Fruit fly (Drosophila melanogaster) whole organism, pupa: ENCODE measurements around the gene CG16903.
A peak's percentile ranks its signal among the peaks of the same experiment; 100 is the strongest.

Experiments
- CG10348 ChIP-seq: fragments of 200-800 bp; sonication (Bioruptor generic); IDR thresholded peaks from 2 replicates; pipeline ENCODE4 v1.3.6; 2022; ENCODE audit warnings: missing biosample characterization, missing genetic modification characterization
- CG12605 ChIP-seq: fragments of 200-800 bp; sonication (Bioruptor generic); IDR thresholded peaks from 2 replicates; pipeline ENCODE4 v1.3.6; 2022; ENCODE audit warnings: missing biosample characterization, missing genetic modification characterization
- CG13204 ChIP-seq: fragments of 200-800 bp; sonication (Bioruptor generic); optimal IDR thresholded peaks from 2 replicates; lab custom pipeline; 2018; ENCODE audit warnings: missing biosample characterization, mild to moderate bottlenecking, missing genetic modification characterization, moderate library complexity
- CG14655 ChIP-seq: fragments of 200-800 bp; sonication (Bioruptor generic); optimal IDR thresholded peaks from 3 replicates; lab custom pipeline; 2017; ENCODE audit warnings: mild to moderate bottlenecking, missing biosample characterization, missing genetic modification reagents, missing genetic modification characterization
- CG15710 ChIP-seq: fragments of 200-800 bp; sonication (Bioruptor generic); optimal IDR thresholded peaks from 2 replicates; lab custom pipeline; 2018; ENCODE audit warnings: missing biosample characterization, mild to moderate bottlenecking, missing genetic modification characterization, moderate library complexity
- CG17806 ChIP-seq: fragments of 200-800 bp; sonication (Bioruptor generic); optimal IDR thresholded peaks from 2 replicates; lab custom pipeline; 2018; ENCODE audit warnings: missing biosample characterization, mild to moderate bottlenecking, missing genetic modification characterization, moderate library complexity
- CG32121 ChIP-seq: fragments of 200-800 bp; sonication (Bioruptor generic); IDR thresholded peaks from 2 replicates; pipeline ENCODE4 v1.3.6; 2022; ENCODE audit warnings: missing biosample characterization, missing genetic modification characterization
- CG34367 ChIP-seq: fragments of 200-800 bp; sonication (Bioruptor generic); optimal IDR thresholded peaks from 2 replicates; lab custom pipeline; 2018; ENCODE audit warnings: missing biosample characterization, mild to moderate bottlenecking, missing genetic modification characterization
- CG4496 ChIP-seq: fragments of 200-800 bp; sonication (Bioruptor generic); IDR thresholded peaks from 3 replicates; pipeline ENCODE4 v1.3.6; 2022; ENCODE audit warnings: missing biosample characterization, missing genetic modification characterization
- CG8159 ChIP-seq: fragments of 200-800 bp; sonication (Bioruptor generic); optimal IDR thresholded peaks from 3 replicates; lab custom pipeline; 2018; ENCODE audit warnings: missing biosample characterization, mild to moderate bottlenecking, missing genetic modification characterization, moderate library complexity
- CG8301 ChIP-seq: fragments of 200-800 bp; sonication (Bioruptor generic); optimal IDR thresholded peaks from 2 replicates; lab custom pipeline; 2018; ENCODE audit warnings: missing biosample characterization, mild to moderate bottlenecking, missing genetic modification characterization
- CG9948 ChIP-seq: fragments of 200-800 bp; sonication (Bioruptor generic); optimal IDR thresholded peaks from 2 replicates; lab custom pipeline; 2018; ENCODE audit warnings: missing biosample characterization, mild to moderate bottlenecking, missing genetic modification characterization, moderate library complexity
- D1 ChIP-seq: fragments of 200-800 bp; sonication (Bioruptor generic); optimal IDR thresholded peaks from 2 replicates; lab custom pipeline; 2018; ENCODE audit warnings: missing biosample characterization, mild to moderate bottlenecking, missing genetic modification characterization, moderate library complexity
- EcR ChIP-seq: fragments of 200-800 bp; sonication (Bioruptor generic); optimal IDR thresholded peaks from 3 replicates; lab custom pipeline; 2019; ENCODE audit warnings: missing biosample characterization, missing genetic modification characterization, mild to moderate bottlenecking, moderate library complexity, missing genetic modification reagents
- Ets98B ChIP-seq: fragments of 200-800 bp; sonication (Bioruptor generic); IDR thresholded peaks from 2 replicates; pipeline ENCODE4 v1.3.6; 2022; ENCODE audit warnings: missing biosample characterization, missing genetic modification characterization
- Pif1A ChIP-seq: fragments of 200-800 bp; sonication (Bioruptor generic); optimal IDR thresholded peaks from 3 replicates; lab custom pipeline; 2016; ENCODE audit warnings: missing biosample characterization, missing genetic modification characterization
- Pif1B ChIP-seq: fragments of 200-800 bp; sonication (Bioruptor generic); optimal IDR thresholded peaks from 3 replicates; lab custom pipeline; 2016; ENCODE audit warnings: missing biosample characterization, missing genetic modification characterization
- Snoo ChIP-seq: fragments of 200-800 bp; sonication (Bioruptor generic); optimal IDR thresholded peaks from 3 replicates; lab custom pipeline; 2017; ENCODE audit warnings: missing biosample characterization, mild to moderate bottlenecking, missing genetic modification characterization, inconsistent platforms
- fd96Ca ChIP-seq: fragments of 200-800 bp; sonication (Bioruptor generic); IDR thresholded peaks from 3 replicates; pipeline ENCODE4 v1.3.6; 2022; ENCODE audit warnings: missing biosample characterization, missing genetic modification characterization
- gl ChIP-seq: fragments of 200-800 bp; sonication (Bioruptor generic); optimal IDR thresholded peaks from 2 replicates; lab custom pipeline; 2018; ENCODE audit warnings: missing biosample characterization, mild to moderate bottlenecking, missing genetic modification characterization
- rn ChIP-seq: fragments of 200-800 bp; sonication (Bioruptor generic); IDR thresholded peaks from 2 replicates; pipeline ENCODE4 v1.3.6; 2022; ENCODE audit warnings: missing biosample characterization, missing genetic modification characterization

CG16903 gene

DNA sequence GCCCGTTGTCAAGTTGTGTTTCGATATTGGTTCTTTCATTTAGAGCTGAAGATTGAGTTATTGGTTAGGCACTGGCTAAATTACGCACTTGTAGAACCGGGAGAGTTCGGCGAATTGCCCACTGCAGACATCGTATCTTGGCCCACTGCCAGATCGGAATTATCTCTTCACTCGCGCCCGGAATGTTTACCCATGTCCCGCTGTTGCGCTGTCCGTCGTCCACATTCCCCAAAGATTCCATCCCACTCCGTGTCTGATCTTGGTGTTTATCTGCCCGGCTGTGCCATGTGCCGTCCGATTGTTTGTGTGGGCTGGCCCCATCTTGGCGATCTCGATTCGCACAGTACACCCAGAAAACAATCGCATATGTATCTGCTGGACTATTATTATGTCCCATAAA, 24.2 kb upstream of the CG16903 start:
- TF ChIP-seq Snoo (tag; lab: Kevin White, UChicago) (no peak), D1 (tag; lab: Kevin White, UChicago) (no peak), Pif1A (no peak), CG32121 (GFP tag; lab: Robert Waterston, UW) (no peak), fd96Ca (GFP tag; lab: Robert Waterston, UW) (no peak), CG34367 (no peak), CG15710 (tag; lab: Kevin White, UChicago) (no peak), CG17806 (tag; lab: Kevin White, UChicago) (no peak), Ets98B (GFP tag; lab: Robert Waterston, UW) (no peak), EcR (no peak), CG4496 (GFP tag; lab: Robert Waterston, UW) (no peak), gl (tag; lab: Kevin White, UChicago) (no peak), CG12605 (GFP tag; lab: Robert Waterston, UW) (no peak), Pif1B (GFP tag; lab: Kevin White, UChicago) (no peak), CG10348 (GFP tag; lab: Robert Waterston, UW) (no peak), rn (GFP tag; lab: Robert Waterston, UW) (no peak), CG8159 (tag; lab: Kevin White, UChicago) (no peak)

DNA sequence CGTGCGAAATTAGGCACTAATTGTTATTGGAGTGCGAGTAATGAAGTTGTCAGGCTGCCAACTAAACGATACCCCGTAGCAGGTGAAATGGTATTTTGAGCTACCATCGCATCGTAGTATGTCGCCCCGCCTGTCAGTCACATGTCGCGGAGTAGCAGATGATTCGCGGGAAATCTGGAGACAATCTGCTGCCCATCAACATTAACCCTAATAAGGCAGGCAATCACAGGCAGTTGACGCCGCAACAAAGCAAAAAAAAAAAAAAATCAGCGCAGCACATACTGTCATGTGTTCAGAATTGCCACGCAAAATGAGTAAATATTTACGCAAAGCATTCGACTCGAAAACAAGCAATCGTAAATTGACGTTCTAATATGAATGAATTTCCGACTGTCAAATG, 23.7 kb upstream of the CG16903 start:
- TF ChIP-seq Pif1B (GFP tag; lab: Kevin White, UChicago) (no peak), CG15710 (tag; lab: Kevin White, UChicago) (no peak), fd96Ca (GFP tag; lab: Robert Waterston, UW) (no peak), EcR (no peak), Pif1A (no peak), CG17806 (tag; lab: Kevin White, UChicago) (no peak), CG4496 (GFP tag; lab: Robert Waterston, UW) (no peak), CG8159 (tag; lab: Kevin White, UChicago) (no peak), CG14655 (GFP tag; lab: Kevin White, UChicago) (no peak), rn (GFP tag; lab: Robert Waterston, UW) (no peak), Ets98B (GFP tag; lab: Robert Waterston, UW) (no peak), D1 (tag; lab: Kevin White, UChicago) (no peak), CG32121 (GFP tag; lab: Robert Waterston, UW) (no peak), CG9948 (tag; lab: Kevin White, UChicago) (no peak)

DNA sequence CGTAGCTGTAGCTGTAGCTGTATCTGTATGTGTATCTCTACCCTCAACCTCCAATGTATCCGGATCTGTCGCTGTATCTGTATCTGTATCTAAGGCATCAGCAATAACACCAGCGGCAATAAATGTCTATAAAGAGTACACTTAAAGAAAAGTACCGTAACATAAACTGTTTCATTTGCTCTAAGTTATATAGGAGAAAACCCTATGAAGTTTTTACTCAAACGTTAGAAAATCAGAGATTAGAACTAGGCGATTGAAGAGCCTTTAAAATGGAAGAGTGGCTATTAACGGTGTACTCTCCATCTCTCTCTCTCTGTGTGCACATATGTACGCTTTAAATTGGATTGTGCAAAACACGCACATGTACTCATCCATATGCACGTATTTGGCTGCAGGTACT, 18.1 kb upstream of the CG16903 start:
- TF ChIP-seq CG13204 (GFP tag; lab: Kevin White, UChicago) (no peak), Snoo (tag; lab: Kevin White, UChicago) (no peak), CG4496 (GFP tag; lab: Robert Waterston, UW) (0 out of 3 replicates have a peak, but pooled peaks have one; percentile 15), Ets98B (GFP tag; lab: Robert Waterston, UW) (peak; percentile 36; the same call in 1 of the 2 replicates), EcR (no peak), CG12605 (GFP tag; lab: Robert Waterston, UW) (0 out of 2 replicates have a peak, but pooled peaks have one; percentile 19), CG8301 (peak; percentile 35), CG10348 (GFP tag; lab: Robert Waterston, UW) (no peak), rn (GFP tag; lab: Robert Waterston, UW) (no peak), fd96Ca (GFP tag; lab: Robert Waterston, UW) (no peak), CG15710 (tag; lab: Kevin White, UChicago) (no peak), gl (tag; lab: Kevin White, UChicago) (no peak), D1 (tag; lab: Kevin White, UChicago) (no peak), CG34367 (no peak), Pif1B (GFP tag; lab: Kevin White, UChicago) (no peak), CG9948 (tag; lab: Kevin White, UChicago) (no peak), Pif1A (no peak), CG14655 (GFP tag; lab: Kevin White, UChicago) (peak; percentile 33), CG8159 (tag; lab: Kevin White, UChicago) (no peak), CG32121 (GFP tag; lab: Robert Waterston, UW) (no peak), CG17806 (tag; lab: Kevin White, UChicago) (no peak)
- TF ChIP-seq, all 21 proteins: peak for 5

DNA sequence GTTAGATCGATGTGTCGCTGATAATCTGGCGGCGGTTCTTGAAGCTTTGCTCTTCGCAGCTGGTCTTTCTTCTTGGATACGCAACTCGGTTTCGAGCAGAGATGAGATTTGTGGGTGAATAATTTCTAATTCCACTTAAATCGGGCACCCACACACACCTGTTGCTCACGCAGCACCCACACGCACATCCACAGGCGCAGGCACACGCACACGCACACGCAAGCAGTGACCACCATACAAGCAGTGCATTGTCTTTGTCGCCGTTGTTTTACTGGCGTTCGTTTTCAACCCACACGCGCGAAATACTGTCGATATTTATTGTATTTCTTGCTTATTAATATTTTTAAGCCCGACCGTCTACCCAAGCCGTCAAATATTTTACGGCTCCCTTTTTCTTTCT, 16.1 kb upstream of the CG16903 start:
- TF ChIP-seq gl (tag; lab: Kevin White, UChicago), result no peak
- TF ChIP-seq CG14655 (GFP tag; lab: Kevin White, UChicago), result no peak
- no peak for TF ChIP-seq CG8301
- no peak for TF ChIP-seq CG9948 (tag; lab: Kevin White, UChicago)
- TF ChIP-seq CG15710 (tag; lab: Kevin White, UChicago), result no peak
- no peak for TF ChIP-seq Snoo (tag; lab: Kevin White, UChicago)
- no peak for TF ChIP-seq CG10348 (GFP tag; lab: Robert Waterston, UW)
- no peak for TF ChIP-seq D1 (tag; lab: Kevin White, UChicago)

DNA sequence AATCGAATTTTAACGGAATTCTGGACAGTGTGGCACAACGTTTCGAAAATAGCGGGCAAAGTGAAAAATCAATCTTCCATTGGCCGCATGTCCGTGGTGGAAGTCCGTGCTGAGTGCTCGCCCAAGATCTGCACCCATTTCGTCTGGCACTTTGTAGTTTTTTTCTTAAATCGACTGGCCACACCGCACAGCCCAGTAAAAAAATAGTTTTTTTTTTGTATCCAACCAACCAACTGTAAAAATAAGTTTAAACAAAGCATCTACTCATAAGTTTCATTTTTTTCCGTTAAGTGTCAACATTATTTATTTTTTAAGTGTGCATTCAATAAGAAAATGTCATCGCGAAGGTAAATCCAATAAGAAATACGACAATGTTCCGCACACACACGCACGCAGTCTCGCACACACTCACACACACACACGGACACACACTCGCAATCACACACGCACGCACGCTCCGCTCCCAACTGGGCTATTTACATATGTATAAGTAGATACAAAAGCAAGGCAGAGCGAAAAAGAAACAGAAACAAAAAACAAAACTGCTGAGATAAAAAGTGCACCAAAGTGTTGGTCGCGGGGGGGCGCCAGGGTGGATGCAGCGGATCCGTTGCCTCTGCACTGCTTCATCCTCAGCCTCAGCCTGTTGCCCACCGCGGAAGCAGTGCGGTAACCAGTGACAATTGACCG, 14.0 kb upstream of the CG16903 start, which contains the start of gene csw:
Gene csw, plus strand, starts transcription at position 163 of the 690 bp plus-strand sequence.
- peak; percentile 81 for TF ChIP-seq rn (GFP tag; lab: Robert Waterston, UW)
- peak; percentile 98 for TF ChIP-seq gl (tag; lab: Kevin White, UChicago)
- TF ChIP-seq CG14655 (GFP tag; lab: Kevin White, UChicago), result peak; percentile 82
- TF ChIP-seq EcR, result peak; percentile 70
- TF ChIP-seq CG15710 (tag; lab: Kevin White, UChicago), result peak; percentile 85
- TF ChIP-seq CG9948 (tag; lab: Kevin White, UChicago), result peak; percentile 65
- TF ChIP-seq CG32121 (GFP tag; lab: Robert Waterston, UW), result peak; percentile 84
- peak; percentile 77 for TF ChIP-seq Pif1B (GFP tag; lab: Kevin White, UChicago)
- peak; percentile 76 for TF ChIP-seq CG17806 (tag; lab: Kevin White, UChicago)
- peak; percentile 92 for TF ChIP-seq Pif1A
- TF ChIP-seq Snoo (tag; lab: Kevin White, UChicago), result peak; percentile 74
- peak; percentile 93 for TF ChIP-seq CG34367
- peak; percentile 66 for TF ChIP-seq CG8301
- TF ChIP-seq CG4496 (GFP tag; lab: Robert Waterston, UW), result peak; percentile 96
- TF ChIP-seq D1 (tag; lab: Kevin White, UChicago), result peak; percentile 23
- peak; percentile 85 for TF ChIP-seq CG8159 (tag; lab: Kevin White, UChicago)
- peak; percentile 85 for TF ChIP-seq fd96Ca (GFP tag; lab: Robert Waterston, UW)
- TF ChIP-seq CG12605 (GFP tag; lab: Robert Waterston, UW), result peak; percentile 94
- TF ChIP-seq CG13204 (GFP tag; lab: Kevin White, UChicago), result peak; percentile 93
- peak; percentile 84 for TF ChIP-seq Ets98B (GFP tag; lab: Robert Waterston, UW)
- no peak for TF ChIP-seq CG10348 (GFP tag; lab: Robert Waterston, UW)
